Worm (Caenorhabditis elegans) whole organism, late embryonic: ENCODE measurements around the gene C27D8.1.
A peak's percentile ranks its signal among the peaks of the same experiment; 100 is the strongest.

Experiments
- C38D4.7 ChIP-seq: fragments of 200-800 bp; sonication (Bioruptor generic); optimal IDR thresholded peaks from 2 replicates; lab custom pipeline; 2018; ENCODE audit warnings: mild to moderate bottlenecking, missing genetic modification characterization, moderate library complexity, missing compliant biosample characterization
- F13H6.1 ChIP-seq: sonication (generic microtip); optimal IDR thresholded peaks from 2 replicates; lab custom pipeline; 2016; ENCODE audit warnings: missing genetic modification characterization, missing compliant biosample characterization
- K09A11.1 ChIP-seq: sonication (generic microtip); optimal IDR thresholded peaks from 2 replicates; lab custom pipeline; 2017; ENCODE audit warnings: antibody characterized with exemption, mild to moderate bottlenecking, missing genetic modification characterization, missing compliant biosample characterization; ENCODE audit not compliant: insufficient read depth
- T23F11.4 ChIP-seq: fragments of 200-800 bp; sonication (Bioruptor generic); optimal IDR thresholded peaks from 2 replicates; lab custom pipeline; 2018; ENCODE audit warnings: mild to moderate bottlenecking, missing genetic modification characterization, missing compliant biosample characterization
- ama-1 ChIP-seq: fragments of 150-350 bp; optimal IDR thresholded peaks from 2 replicates; lab custom pipeline; 2014
- ceh-19 ChIP-seq: fragments of 200-800 bp; sonication (Bioruptor generic); optimal IDR thresholded peaks from 2 replicates; lab custom pipeline; 2018; ENCODE audit warnings: mild to moderate bottlenecking, missing genetic modification characterization, missing compliant biosample characterization
- ceh-34 ChIP-seq: sonication (generic microtip); optimal IDR thresholded peaks from 2 replicates; lab custom pipeline; 2016; ENCODE audit warnings: mild to moderate bottlenecking, missing genetic modification characterization, missing compliant biosample characterization
- ceh-6 ChIP-seq: fragments of 200-800 bp; sonication (Bioruptor generic); optimal IDR thresholded peaks from 2 replicates; lab custom pipeline; 2018; ENCODE audit warnings: mild to moderate bottlenecking, missing genetic modification characterization, missing compliant biosample characterization
- ceh-9 ChIP-seq: sonication (generic microtip); optimal IDR thresholded peaks from 2 replicates; lab custom pipeline; 2016; ENCODE audit warnings: mild to moderate bottlenecking, missing genetic modification characterization, inconsistent platforms, missing compliant biosample characterization
- che-1 ChIP-seq: sonication (generic microtip); optimal IDR thresholded peaks from 2 replicates; lab custom pipeline; 2016; ENCODE audit warnings: mild to moderate bottlenecking, missing genetic modification characterization, missing compliant biosample characterization
- elt-2 ChIP-seq: sonication (generic microtip); optimal IDR thresholded peaks from 2 replicates; lab custom pipeline; 2016; ENCODE audit warnings: missing genetic modification reagents, missing genetic modification characterization, missing compliant biosample characterization
- eyg-1 ChIP-seq: sonication (generic microtip); optimal IDR thresholded peaks from 2 replicates; lab custom pipeline; 2016; ENCODE audit warnings: missing genotype, missing genetic modification characterization, missing compliant biosample characterization
- fax-1 ChIP-seq: sonication (generic microtip); optimal IDR thresholded peaks from 2 replicates; lab custom pipeline; 2016; ENCODE audit warnings: missing genotype, missing genetic modification characterization, missing compliant biosample characterization
- gmeb-2 ChIP-seq: sonication (generic microtip); optimal IDR thresholded peaks from 2 replicates; lab custom pipeline; 2016; ENCODE audit warnings: missing genetic modification characterization, inconsistent platforms, missing compliant biosample characterization
- hlh-13 ChIP-seq: fragments of 200-800 bp; sonication (Bioruptor generic); optimal IDR thresholded peaks from 2 replicates; lab custom pipeline; 2018; ENCODE audit warnings: mild to moderate bottlenecking, missing genetic modification characterization, missing compliant biosample characterization
- hlh-6 ChIP-seq: sonication (generic microtip); optimal IDR thresholded peaks from 2 replicates; lab custom pipeline; 2016; ENCODE audit warnings: missing genotype, missing genetic modification characterization, missing compliant biosample characterization
- lim-6 ChIP-seq: sonication (generic microtip); optimal IDR thresholded peaks from 2 replicates; lab custom pipeline; 2016; ENCODE audit warnings: missing genetic modification characterization, missing compliant biosample characterization
- nfya-1 ChIP-seq: sonication (generic microtip); optimal IDR thresholded peaks from 2 replicates; lab custom pipeline; 2017; ENCODE audit warnings: missing genetic modification characterization, mild to moderate bottlenecking, missing compliant biosample characterization, antibody characterized with exemption, moderate library complexity
- npax-4 ChIP-seq: sonication (generic microtip); optimal IDR thresholded peaks from 2 replicates; lab custom pipeline; 2016; ENCODE audit warnings: missing genetic modification characterization, missing compliant biosample characterization
- pag-3 ChIP-seq: sonication (generic microtip); optimal IDR thresholded peaks from 2 replicates; lab custom pipeline; 2016; ENCODE audit warnings: missing compliant biosample characterization, missing genetic modification characterization, borderline replicate concordance
- pat-9 ChIP-seq: fragments of 200-800 bp; sonication (Bioruptor generic); optimal IDR thresholded peaks from 2 replicates; lab custom pipeline; 2018; ENCODE audit warnings: mild to moderate bottlenecking, missing genetic modification characterization, moderate library complexity, missing compliant biosample characterization
- pqm-1 ChIP-seq: sonication (generic microtip); optimal IDR thresholded peaks from 2 replicates; lab custom pipeline; 2016; ENCODE audit warnings: missing genetic modification characterization, missing compliant biosample characterization
- sox-4 ChIP-seq: sonication (generic microtip); optimal IDR thresholded peaks from 2 replicates; lab custom pipeline; 2017; ENCODE audit warnings: mild to moderate bottlenecking, missing genetic modification characterization, inconsistent platforms, missing compliant biosample characterization
- syd-9 ChIP-seq: sonication (generic microtip); optimal IDR thresholded peaks from 2 replicates; lab custom pipeline; 2016; ENCODE audit warnings: mild to moderate bottlenecking, missing genetic modification characterization, moderate library complexity, missing compliant biosample characterization
- tbx-2 ChIP-seq: sonication (generic microtip); optimal IDR thresholded peaks from 2 replicates; lab custom pipeline; 2016; ENCODE audit warnings: missing genetic modification characterization, missing compliant biosample characterization
- unc-55 ChIP-seq: sonication (generic microtip); optimal IDR thresholded peaks from 2 replicates; lab custom pipeline; 2017; ENCODE audit warnings: missing biosample characterization, missing genetic modification reagents, missing genetic modification characterization
- zip-5 ChIP-seq: sonication (generic microtip); optimal IDR thresholded peaks from 2 replicates; lab custom pipeline; 2016; ENCODE audit warnings: missing genetic modification characterization, missing compliant biosample characterization

C27D8.1 gene

DNA sequence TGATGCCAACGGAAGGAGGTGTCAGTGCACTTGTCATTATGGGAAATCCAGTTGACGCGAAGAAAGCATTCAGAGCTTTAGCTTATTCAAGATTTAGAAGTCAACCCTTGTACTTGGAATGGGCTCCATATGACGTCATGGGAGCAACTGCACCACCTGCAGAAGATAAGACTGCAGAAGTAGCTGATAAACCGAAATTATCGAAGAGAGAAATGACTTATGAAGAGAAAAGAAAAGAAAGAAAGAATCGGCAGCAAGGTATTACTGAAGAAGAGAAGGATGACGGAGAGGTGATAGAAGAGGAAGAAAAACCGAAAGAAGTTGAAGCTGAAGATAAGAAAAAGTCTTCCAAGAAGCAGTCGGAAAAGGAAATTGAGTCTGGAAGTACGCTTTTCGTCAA is 10.5 kb downstream of the C27D8.1 start:
- TF ChIP-seq gmeb-2 (tag; lab: Kevin White, UChicago) (no peak), ceh-19 (GFP tag; lab: Kevin White, UChicago) (no peak), pat-9 (tag; lab: Kevin White, UChicago) (no peak), hlh-6 (tag; lab: Kevin White, UChicago) (no peak), ceh-9 (tag; lab: Kevin White, UChicago) (no peak), elt-2 (peak; percentile 65), T23F11.4 (GFP tag; lab: Kevin White, UChicago) (no peak)
- TF ChIP-seq, all 69 proteins: peak for 1

DNA sequence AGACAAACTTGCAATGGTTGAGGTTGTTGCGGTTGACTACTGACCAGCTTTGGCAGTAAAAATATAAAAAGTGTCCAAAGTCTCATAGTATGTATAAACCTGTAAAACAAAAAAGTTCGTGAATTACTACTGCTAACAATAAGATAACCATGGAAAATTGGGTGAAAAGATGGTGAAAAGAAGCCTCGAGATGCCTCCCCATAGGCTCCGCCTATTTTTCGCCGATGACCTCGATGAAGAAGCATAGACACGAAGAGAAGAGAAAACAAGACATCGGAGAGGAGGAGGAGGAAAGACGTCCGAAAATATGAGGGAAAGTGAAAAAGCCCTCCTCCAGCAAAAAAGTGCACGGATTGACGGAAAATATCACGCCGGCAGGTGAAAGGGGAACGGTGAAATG is 23.8 kb downstream of the C27D8.1 start, which contains the start of gene T23F6.5:
TSS of gene T23F6.5 (minus strand) at position 101 of the 400 bp plus-strand sequence.
- no peak for TF ChIP-seq tbx-2 (tag; lab: Kevin White, UChicago)

DNA sequence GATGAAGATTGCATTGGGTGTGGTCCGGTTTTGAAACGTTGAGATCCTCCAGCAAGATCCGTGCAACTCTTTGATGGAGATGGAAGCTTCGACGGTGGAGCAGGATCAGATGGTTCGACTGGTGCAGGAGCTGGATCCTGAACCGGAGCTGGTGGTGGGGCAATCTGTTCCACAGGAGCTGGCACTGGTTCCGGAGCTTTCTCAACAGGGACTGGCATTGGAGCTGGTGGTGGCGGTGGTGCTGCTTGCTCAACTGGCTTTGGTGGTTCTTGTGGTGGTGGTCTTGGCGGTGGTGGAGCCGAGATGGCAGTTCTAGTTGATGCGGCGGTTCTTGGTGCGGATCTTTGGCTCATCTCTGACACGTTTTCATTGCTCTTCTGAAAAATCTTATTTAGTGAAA is 26.0 kb downstream of the C27D8.1 start:
- TF ChIP-seq hlh-6 (tag; lab: Kevin White, UChicago): no peak
- no peak for TF ChIP-seq ceh-9 (tag; lab: Kevin White, UChicago)
- TF ChIP-seq npax-4 (tag; lab: Kevin White, UChicago): no peak
- no peak for TF ChIP-seq T23F11.4 (GFP tag; lab: Kevin White, UChicago)
- TF ChIP-seq C38D4.7: no peak
- no peak for TF ChIP-seq ceh-6 (GFP tag; lab: Kevin White, UChicago)
- no peak for TF ChIP-seq lim-6 (tag; lab: Kevin White, UChicago)
- no peak for TF ChIP-seq pag-3 (tag; lab: Kevin White, UChicago)
- no peak for TF ChIP-seq F13H6.1 (tag; lab: Kevin White, UChicago)
- TF ChIP-seq che-1 (tag; lab: Kevin White, UChicago): no peak
- no peak for TF ChIP-seq K09A11.1 (tag; lab: Kevin White, UChicago)
- no peak for TF ChIP-seq hlh-13 (GFP tag; lab: Kevin White, UChicago)
- TF ChIP-seq, all 69 proteins: peak for 0

DNA sequence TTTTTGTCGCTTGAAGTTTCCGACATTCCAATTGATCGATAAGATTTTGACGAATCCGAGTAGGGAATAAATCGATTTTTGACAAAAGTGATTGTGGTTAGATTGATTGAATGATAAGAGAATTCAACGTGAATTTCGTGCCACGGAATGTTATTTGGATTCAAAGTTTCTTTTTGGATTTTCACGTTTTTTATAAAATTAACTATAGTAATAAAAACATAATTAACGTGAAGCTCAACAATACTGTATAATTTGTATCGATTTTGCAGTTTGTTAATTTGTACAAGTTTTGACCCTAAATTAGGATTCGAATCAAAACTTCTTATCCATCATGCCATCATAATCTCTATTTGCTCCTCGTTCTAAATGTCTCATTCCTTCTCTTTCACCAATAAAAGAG is 27.1 kb downstream of the C27D8.1 start, which contains the start of gene C36H8.1:
TSS of gene C36H8.1 (minus strand) at position 101 of the 400 bp plus-strand sequence.
- TF ChIP-seq sox-4 (tag; lab: Kevin White, UChicago): no peak
- no peak for TF ChIP-seq pqm-1
- TF ChIP-seq ama-1: no peak
- no peak for TF ChIP-seq elt-2

DNA sequence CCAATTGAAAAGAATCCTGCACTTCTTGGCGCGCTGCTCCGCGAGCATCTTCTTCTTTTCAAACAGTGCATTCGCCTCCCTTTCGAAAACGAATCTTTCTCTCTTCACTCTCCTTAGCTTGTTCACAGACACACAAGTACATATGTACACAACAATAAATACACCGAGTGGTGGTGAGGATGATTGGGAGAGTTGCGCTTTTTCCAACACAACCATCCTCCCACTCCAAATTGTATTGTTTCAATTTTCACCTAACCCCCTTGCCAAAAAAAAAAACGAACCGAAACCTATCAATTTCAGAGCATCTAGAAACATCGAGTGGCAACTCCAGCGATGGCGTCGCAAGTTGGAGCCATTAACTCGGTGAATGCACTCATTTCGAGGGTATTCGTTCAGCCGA is 28.7 kb downstream of the C27D8.1 start, which contains the start of gene inx-6:
TSS of gene inx-6 (plus strand) at position 301 of the 400 bp plus-strand sequence.
- TF ChIP-seq syd-9 (tag; lab: Kevin White, UChicago) (no peak), ama-1 (no peak), elt-2 (no peak), zip-5 (tag; lab: Kevin White, UChicago) (no peak), ceh-34 (tag; lab: Kevin White, UChicago) (no peak), eyg-1 (no peak), tbx-2 (tag; lab: Kevin White, UChicago) (no peak)

DNA sequence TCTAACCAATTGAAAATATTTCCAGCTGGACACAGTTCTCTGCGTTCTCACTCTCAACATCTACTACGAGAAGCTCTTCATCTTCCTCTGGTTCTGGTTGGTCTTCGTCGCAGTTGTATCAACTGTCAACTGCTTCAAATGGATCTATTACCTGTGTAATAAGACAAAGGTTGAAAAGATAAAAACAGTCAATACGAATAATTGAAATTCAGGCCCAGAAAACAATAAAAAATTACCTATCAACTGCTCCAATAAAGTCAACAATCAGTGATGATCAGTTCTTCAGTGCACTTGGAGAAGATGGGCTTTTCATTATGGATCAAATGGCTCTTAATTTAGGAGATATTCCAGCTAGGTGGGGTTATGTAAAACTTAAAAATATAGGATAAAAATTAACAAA is 31.1 kb downstream of the C27D8.1 start:
- no peak for TF ChIP-seq npax-4 (tag; lab: Kevin White, UChicago)

DNA sequence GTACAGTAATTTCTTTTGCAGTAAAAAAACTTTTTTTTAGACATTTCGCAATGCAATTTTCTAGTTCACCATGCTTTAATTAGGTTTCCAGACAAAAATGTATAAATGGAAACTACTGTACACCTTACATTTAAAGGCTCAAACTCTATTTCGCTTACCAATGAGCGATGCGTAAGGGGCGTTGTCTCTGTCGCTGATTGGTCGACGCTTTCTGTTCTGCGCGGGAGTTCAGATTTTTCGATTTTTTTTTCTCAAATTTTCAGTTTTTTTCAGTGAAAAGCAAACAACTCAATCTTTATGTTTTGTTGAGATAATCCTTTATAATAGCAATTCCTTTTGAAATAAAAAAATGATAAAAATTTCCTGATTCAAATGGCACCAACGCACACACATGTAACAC is 36.5 kb downstream of the C27D8.1 start:
- TF ChIP-seq fax-1 (tag; lab: Kevin White, UChicago): no peak
- TF ChIP-seq nfya-1 (tag; lab: Kevin White, UChicago): peak; percentile 60

DNA sequence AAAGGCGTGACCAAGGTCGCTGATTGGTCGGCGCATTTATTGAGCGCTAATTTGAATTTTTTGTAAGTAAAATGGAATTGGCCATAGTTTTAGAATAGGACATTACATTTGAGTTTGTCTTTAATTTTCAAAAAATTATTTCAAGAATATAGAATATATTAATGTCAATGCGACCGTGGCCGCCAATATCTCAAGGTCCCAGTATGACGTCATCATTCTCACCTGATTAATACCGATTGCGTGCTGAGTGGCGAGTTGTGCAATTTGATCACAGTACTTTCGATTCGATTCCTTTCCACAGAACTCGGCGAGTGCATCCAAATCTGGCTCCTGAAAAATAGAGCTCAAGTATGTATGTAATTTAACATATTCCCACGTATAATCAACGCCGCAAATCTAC is 38.0 kb downstream of the C27D8.1 start:
- peak; percentile 69 for TF ChIP-seq nfya-1 (tag; lab: Kevin White, UChicago)
- TF ChIP-seq unc-55 (GFP tag; lab: Kevin White, UChicago): no peak
- TF ChIP-seq, all 69 proteins: peak for 1
